Fruit fly (Drosophila melanogaster) whole organism, prepupa: Measurements from ENCODE around the gene mRpS11.

Experiments used
- Blimp-1 ChIP-seq: fragments of 200-800 bp; sonication (Bioruptor generic); optimal IDR thresholded peaks from 3 replicates; lab custom pipeline; 2017; ENCODE audit warnings: missing biosample characterization, missing genetic modification characterization, mild to moderate bottlenecking, moderate library complexity, missing genetic modification reagents
- CG10669 ChIP-seq: fragments of 200-800 bp; sonication (Bioruptor generic); optimal IDR thresholded peaks from 3 replicates; lab custom pipeline; 2018; ENCODE audit warnings: missing biosample characterization, mild to moderate bottlenecking, missing genetic modification characterization, moderate library complexity
- CG11294 ChIP-seq: fragments of 200-800 bp; sonication (Bioruptor generic); IDR thresholded peaks from 2 replicates; pipeline ENCODE4 v1.3.6; 2022; ENCODE audit warnings: missing biosample characterization, missing genetic modification characterization
- CG11762 ChIP-seq: fragments of 200-800 bp; sonication (Bioruptor generic); optimal IDR thresholded peaks from 3 replicates; lab custom pipeline; 2016; ENCODE audit warnings: missing biosample characterization, missing genetic modification characterization; ENCODE audit not compliant: insufficient read depth
- CG11902 ChIP-seq: fragments of 200-800 bp; sonication (Bioruptor generic); optimal IDR thresholded peaks from 3 replicates; lab custom pipeline; 2016; ENCODE audit warnings: missing biosample characterization, missing genetic modification characterization
- CG1621 ChIP-seq: fragments of 200-800 bp; sonication (Bioruptor generic); optimal IDR thresholded peaks from 3 replicates; lab custom pipeline; 2018; ENCODE audit warnings: missing biosample characterization, mild to moderate bottlenecking, missing genetic modification characterization
- CG3032 ChIP-seq: fragments of 200-800 bp; optimal IDR thresholded peaks from 2 replicates; lab custom pipeline; 2019; ENCODE audit warnings: missing biosample characterization, mild to moderate bottlenecking, missing genetic modification characterization, moderate library complexity
- CG32006 ChIP-seq: fragments of 200-800 bp; sonication (Bioruptor generic); optimal IDR thresholded peaks from 3 replicates; lab custom pipeline; 2017; ENCODE audit warnings: missing biosample characterization, mild to moderate bottlenecking, missing genetic modification characterization
- CG34406 ChIP-seq: fragments of 200-800 bp; sonication (Bioruptor generic); optimal IDR thresholded peaks from 3 replicates; lab custom pipeline; 2016; ENCODE audit warnings: missing biosample characterization, missing genetic modification characterization
- CG3919 ChIP-seq: fragments of 200-800 bp; sonication (Bioruptor generic); optimal IDR thresholded peaks from 3 replicates; lab custom pipeline; 2016; ENCODE audit warnings: missing biosample characterization, missing genetic modification characterization
- CG4318 ChIP-seq: fragments of 200-800 bp; sonication (Bioruptor generic); optimal IDR thresholded peaks from 3 replicates; lab custom pipeline; 2017; ENCODE audit warnings: missing biosample characterization, mild to moderate bottlenecking, missing genetic modification characterization
- CG6163 ChIP-seq: fragments of 200-800 bp; sonication (Bioruptor generic); IDR thresholded peaks from 3 replicates; pipeline ENCODE4 v1.3.6; 2022; ENCODE audit warnings: missing biosample characterization, missing genetic modification characterization
- CG6792 ChIP-seq: fragments of 200-800 bp; sonication (Bioruptor generic); optimal IDR thresholded peaks from 3 replicates; lab custom pipeline; 2016; ENCODE audit warnings: missing biosample characterization, missing genetic modification characterization
- CG6808 ChIP-seq: fragments of 200-800 bp; sonication (Bioruptor generic); optimal IDR thresholded peaks from 3 replicates; lab custom pipeline; 2017; ENCODE audit warnings: missing biosample characterization, missing genetic modification characterization, mild to moderate bottlenecking, moderate library complexity, missing genetic modification reagents
- CG6854 ChIP-seq: fragments of 200-800 bp; sonication (Bioruptor generic); optimal IDR thresholded peaks from 2 replicates; lab custom pipeline; 2017; ENCODE audit warnings: missing biosample characterization, mild to moderate bottlenecking, missing genetic modification characterization
- CG8119 ChIP-seq: fragments of 200-800 bp; sonication (Bioruptor generic); IDR thresholded peaks from 3 replicates; pipeline ENCODE4 v1.3.6; 2022; ENCODE audit warnings: missing biosample characterization, missing genetic modification characterization
- CG8319 ChIP-seq: fragments of 200-800 bp; sonication (Bioruptor generic); optimal IDR thresholded peaks from 3 replicates; lab custom pipeline; 2016; ENCODE audit warnings: missing biosample characterization, missing genetic modification characterization
- CG8632 ChIP-seq: fragments of 200-800 bp; sonication (Bioruptor generic); optimal IDR thresholded peaks from 3 replicates; lab custom pipeline; 2016; ENCODE audit warnings: missing biosample characterization, missing genetic modification characterization
- CG9139 ChIP-seq: fragments of 200-800 bp; sonication (Bioruptor generic); optimal IDR thresholded peaks from 3 replicates; lab custom pipeline; 2017; ENCODE audit warnings: missing biosample characterization, mild to moderate bottlenecking, missing genetic modification characterization
- Eip75B ChIP-seq: fragments of 200-800 bp; sonication (Bioruptor generic); optimal IDR thresholded peaks from 3 replicates; lab custom pipeline; 2016; ENCODE audit warnings: missing biosample characterization, missing genetic modification characterization
- Eip78C ChIP-seq: fragments of 200-800 bp; sonication (Bioruptor generic); peaks from one replicate; lab custom pipeline; 2016; ENCODE audit warnings: missing biosample characterization, missing genetic modification characterization
- Ets21C ChIP-seq: fragments of 200-800 bp; sonication (Bioruptor generic); optimal IDR thresholded peaks from 3 replicates; lab custom pipeline; 2016; ENCODE audit warnings: missing biosample characterization, missing genetic modification characterization
- Ets96B ChIP-seq: fragments of 200-800 bp; optimal IDR thresholded peaks from 2 replicates; lab custom pipeline; 2019; ENCODE audit warnings: missing biosample characterization, mild to moderate bottlenecking, missing genetic modification characterization, moderate library complexity
- Gug ChIP-seq: fragments of 200-800 bp; sonication (Bioruptor generic); IDR thresholded peaks from 2 replicates; pipeline ENCODE4 v1.3.6; 2022; ENCODE audit warnings: missing biosample characterization, missing genetic modification characterization
- Hr39 ChIP-seq: fragments of 200-800 bp; sonication (Bioruptor generic); optimal IDR thresholded peaks from 2 replicates; lab custom pipeline; 2016; ENCODE audit warnings: missing biosample characterization, missing genetic modification characterization
- Hr4 ChIP-seq: fragments of 200-800 bp; sonication (Bioruptor generic); optimal IDR thresholded peaks from 3 replicates; lab custom pipeline; 2016; ENCODE audit warnings: missing biosample characterization, missing genetic modification characterization
- Met ChIP-seq: fragments of 200-800 bp; sonication (Bioruptor generic); optimal IDR thresholded peaks from 3 replicates; lab custom pipeline; 2016; ENCODE audit warnings: missing biosample characterization, missing genetic modification characterization
- OdsH ChIP-seq: fragments of 200-800 bp; sonication (Bioruptor generic); optimal IDR thresholded peaks from 3 replicates; lab custom pipeline; 2016; ENCODE audit warnings: missing biosample characterization, missing genetic modification characterization
- Smox ChIP-seq: fragments of 200-800 bp; sonication (Bioruptor generic); optimal IDR thresholded peaks from 3 replicates; lab custom pipeline; 2016; ENCODE audit warnings: missing biosample characterization, missing genetic modification characterization
- Sox102F ChIP-seq: fragments of 200-800 bp; sonication (Bioruptor generic); optimal IDR thresholded peaks from 2 replicates; lab custom pipeline; 2016; ENCODE audit warnings: missing biosample characterization, mild to moderate bottlenecking, missing genetic modification characterization
- Sox14 ChIP-seq: fragments of 200-800 bp; sonication (Bioruptor generic); optimal IDR thresholded peaks from 3 replicates; lab custom pipeline; 2016; ENCODE audit warnings: missing biosample characterization, missing genetic modification characterization
- Sox15 ChIP-seq: fragments of 200-800 bp; sonication (Bioruptor generic); optimal IDR thresholded peaks from 3 replicates; lab custom pipeline; 2016; ENCODE audit warnings: missing biosample characterization, missing genetic modification characterization
- achi ChIP-seq: fragments of 200-800 bp; sonication (Bioruptor generic); optimal IDR thresholded peaks from 3 replicates; lab custom pipeline; 2016; ENCODE audit warnings: missing biosample characterization, missing genetic modification characterization
- acj6 ChIP-seq: fragments of 200-800 bp; sonication (Bioruptor generic); optimal IDR thresholded peaks from 3 replicates; lab custom pipeline; 2016; ENCODE audit warnings: missing biosample characterization, missing genetic modification characterization
- eg ChIP-seq: fragments of 200-800 bp; sonication (Bioruptor generic); IDR thresholded peaks from 3 replicates; pipeline ENCODE4 v1.3.6; 2022; ENCODE audit warnings: missing biosample characterization, missing genetic modification characterization
- esn ChIP-seq: fragments of 200-800 bp; sonication (Bioruptor generic); optimal IDR thresholded peaks from 2 replicates; lab custom pipeline; 2016; ENCODE audit warnings: missing biosample characterization, mild to moderate bottlenecking, missing genetic modification characterization, moderate library complexity
- fkh ChIP-seq: fragments of 200-800 bp; sonication (Bioruptor generic); optimal IDR thresholded peaks from 3 replicates; lab custom pipeline; 2017; ENCODE audit warnings: missing biosample characterization, mild to moderate bottlenecking, missing genetic modification characterization, moderate library complexity
- lz ChIP-seq: fragments of 200-800 bp; sonication (Bioruptor generic); optimal IDR thresholded peaks from 3 replicates; lab custom pipeline; 2016; ENCODE audit warnings: missing biosample characterization, missing genetic modification characterization
- pdm3 ChIP-seq: fragments of 200-800 bp; sonication (Bioruptor generic); optimal IDR thresholded peaks from 3 replicates; lab custom pipeline; 2016; ENCODE audit warnings: missing biosample characterization, missing genetic modification characterization
- salr ChIP-seq, 2 experiments: fragments of 200-800 bp; sonication (Bioruptor generic); optimal IDR thresholded peaks; 3 replicates each; lab custom pipeline; 2016 to 2018; ENCODE audit warnings: missing biosample characterization in 2 of 2, missing genetic modification characterization in 2 of 2, mild to moderate bottlenecking in 1 of 2
- topi ChIP-seq: fragments of 200-800 bp; sonication (Bioruptor generic); optimal IDR thresholded peaks from 3 replicates; lab custom pipeline; 2016; ENCODE audit warnings: missing biosample characterization, missing genetic modification characterization
- vri ChIP-seq: fragments of 200-800 bp; sonication (Bioruptor generic); optimal IDR thresholded peaks from 3 replicates; lab custom pipeline; 2016; ENCODE audit warnings: missing biosample characterization, mild to moderate bottlenecking, missing genetic modification characterization

mRpS11 gene

dm6 chr3R:17110880-17111726 lies 38.6 kb downstream of the mRpS11 start (continued):
- TF ChIP-seq vri (GFP tag; lab: Kevin White, UChicago), result peak; percentile 85
- TF ChIP-seq CG11762, result no peak
- no peak for TF ChIP-seq pdm3
- no peak for TF ChIP-seq Ets96B

dm6 chr3R:17115668-17116067 lies 43.1 kb downstream of the mRpS11 start:
- TF ChIP-seq fkh (GFP tag; lab: Kevin White, UChicago) (peak; percentile 95), vri (GFP tag; lab: Kevin White, UChicago) (peak; percentile 31), achi (GFP tag; lab: Kevin White, UChicago) (no peak)

DNA sequence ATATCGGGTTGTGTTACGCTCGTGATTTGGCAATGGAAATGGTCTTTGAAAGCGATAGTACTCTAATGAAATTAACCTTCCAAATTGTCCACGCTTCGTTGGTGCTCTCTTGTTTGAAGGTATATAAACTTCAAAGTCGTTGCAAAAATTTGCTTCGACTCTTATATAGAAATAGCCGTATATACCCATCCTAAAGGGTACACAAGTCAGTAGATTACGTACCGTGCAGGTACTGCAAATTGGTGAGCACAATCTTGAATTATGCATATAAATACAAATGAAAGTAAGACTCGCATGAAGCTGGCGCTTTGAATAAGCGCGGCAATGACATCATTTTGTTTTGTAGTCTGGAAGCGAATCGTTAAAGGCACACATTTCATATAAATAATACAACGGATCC lies 43.7 kb downstream of the mRpS11 start:
- TF ChIP-seq CG34406 (no peak), CG6163 (no peak), esn (GFP tag; lab: Kevin White, UChicago) (peak; percentile 14), Gug (GFP tag; lab: Robert Waterston, UW) (no peak), vri (GFP tag; lab: Kevin White, UChicago) (peak; percentile 40), CG8119 (GFP tag; lab: Robert Waterston, UW) (no peak), salr (GFP tag; optimal IDR thresholded peaks at IDR 0.05; lab: Kevin White, UChicago) (no peak), Met (GFP tag; lab: Kevin White, UChicago) (peak; percentile 35), CG11902 (GFP tag; lab: Kevin White, UChicago) (no peak), Hr4 (GFP tag; lab: Kevin White, UChicago) (no peak), Eip78C (GFP tag; lab: Kevin White, UChicago) (peak; percentile 55), Ets21C (GFP tag; lab: Kevin White, UChicago) (no peak)
- TF ChIP-seq, all 60 proteins: peak for 4

DNA sequence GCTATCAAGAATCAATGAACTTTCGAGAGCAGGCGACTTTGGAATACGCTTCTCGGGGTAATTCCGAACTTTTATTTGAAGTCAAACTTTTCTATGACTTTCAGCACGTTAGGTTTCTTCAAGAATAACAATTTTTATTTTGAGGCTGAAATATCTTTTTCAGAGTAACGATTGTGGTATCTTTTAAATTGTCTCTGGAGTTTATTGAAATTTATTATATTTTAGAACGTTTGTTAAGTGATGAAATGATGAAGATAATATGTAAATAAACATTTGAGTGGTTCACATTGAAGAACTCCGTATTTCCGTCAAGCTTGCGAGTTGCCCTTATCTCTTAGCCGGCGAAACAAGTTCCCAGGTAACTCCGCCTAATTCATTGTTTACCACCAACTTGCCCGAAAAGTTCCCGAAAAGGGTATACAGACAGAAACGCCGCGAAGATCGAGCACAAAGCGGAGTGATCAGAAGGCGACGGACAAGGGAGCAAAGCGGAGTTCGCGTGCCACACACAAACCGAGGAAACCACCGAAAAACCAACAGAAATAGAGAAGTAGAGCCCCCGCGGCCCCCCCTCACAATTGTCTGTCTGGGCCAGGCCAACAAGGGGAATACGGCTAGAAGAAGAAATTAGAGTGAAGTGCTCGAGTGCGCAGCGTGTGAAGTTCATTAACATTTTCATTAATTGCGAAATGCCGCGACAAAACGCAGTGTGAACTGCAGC lies 45.2 kb downstream of the mRpS11 start:
- TF ChIP-seq topi, result peak; percentile 79
- peak; percentile 37 for TF ChIP-seq Sox15 (GFP tag; lab: Kevin White, UChicago)
- TF ChIP-seq Hr4 (GFP tag; lab: Kevin White, UChicago), result peak; percentile 35
- TF ChIP-seq CG8632 (GFP tag; lab: Kevin White, UChicago), result peak; percentile 51
- peak; percentile 48 for TF ChIP-seq CG6792 (GFP tag; lab: Kevin White, UChicago)
- TF ChIP-seq eg (GFP tag; lab: Robert Waterston, UW), result no peak
- peak; percentile 55 for TF ChIP-seq CG3919
- TF ChIP-seq Hr39 (GFP tag; lab: Kevin White, UChicago), result peak; percentile 69
- peak; percentile 43 for TF ChIP-seq CG11902 (GFP tag; lab: Kevin White, UChicago)
- TF ChIP-seq Gug (GFP tag; lab: Robert Waterston, UW), result no peak
- TF ChIP-seq Sox14 (GFP tag; lab: Kevin White, UChicago), result peak; percentile 75
- peak; percentile 20 for TF ChIP-seq Smox
- TF ChIP-seq Met (GFP tag; lab: Kevin White, UChicago), result peak; percentile 83
- peak; percentile 62 for TF ChIP-seq vri (GFP tag; lab: Kevin White, UChicago)
- peak; percentile 50 for TF ChIP-seq fkh (GFP tag; lab: Kevin White, UChicago)
- peak; percentile 14 for TF ChIP-seq CG6854 (GFP tag; lab: Kevin White, UChicago)
- peak; percentile 63 for TF ChIP-seq CG32006
- peak; percentile 77 for TF ChIP-seq Sox102F
- TF ChIP-seq CG6808 (GFP tag; lab: Kevin White, UChicago), result peak; percentile 65
- peak; percentile 52 for TF ChIP-seq CG10669 (GFP tag; lab: Kevin White, UChicago)
- TF ChIP-seq CG3032, result peak; percentile 74
- TF ChIP-seq CG9139 (GFP tag; lab: Kevin White, UChicago), result peak; percentile 39
- peak; percentile 58 for TF ChIP-seq OdsH (GFP tag; lab: Kevin White, UChicago)
- TF ChIP-seq Blimp-1, result peak; percentile 15
- no peak for TF ChIP-seq CG11294 (GFP tag; lab: Robert Waterston, UW)
- peak; percentile 57 for TF ChIP-seq Eip75B (GFP tag; lab: Kevin White, UChicago)
- TF ChIP-seq acj6 (GFP tag; lab: Kevin White, UChicago), result peak; percentile 64
- peak; percentile 54 for TF ChIP-seq CG34406
- peak; percentile 10 for TF ChIP-seq CG1621 (tag; lab: Kevin White, UChicago)
- peak; percentile 44 for TF ChIP-seq CG4318 (GFP tag; lab: Kevin White, UChicago)
- peak; percentile 33 for TF ChIP-seq CG8319
- TF ChIP-seq CG8119 (GFP tag; lab: Robert Waterston, UW), result no peak
- peak; percentile 68 for TF ChIP-seq lz (GFP tag; lab: Kevin White, UChicago)
